Fruit fly (Drosophila melanogaster) whole organism, adult: ENCODE data around the gene CG11842.

Experiments used
- CG12768 ChIP-seq: fragments of 200-800 bp; sonication (Bioruptor generic); optimal IDR thresholded peaks from 2 replicates; lab custom pipeline; 2017; ENCODE audit warnings: missing biosample characterization, missing genetic modification characterization, mild to moderate bottlenecking, moderate library complexity, missing genetic modification reagents
- CG7101 ChIP-seq: fragments of 200-800 bp; sonication (Bioruptor generic); optimal IDR thresholded peaks from 2 replicates; lab custom pipeline; 2018; ENCODE audit warnings: missing biosample characterization, mild to moderate bottlenecking, missing genetic modification characterization, moderate library complexity
- Clk ChIP-seq: fragments of 200-800 bp; sonication (Bioruptor generic); optimal IDR thresholded peaks from 2 replicates; lab custom pipeline; 2017; ENCODE audit warnings: missing biosample characterization, missing genetic modification characterization
- Hr96 ChIP-seq: fragments of 200-800 bp; sonication (Bioruptor generic); optimal IDR thresholded peaks from 2 replicates; lab custom pipeline; 2016; ENCODE audit warnings: missing biosample characterization, missing genetic modification characterization
- bab1 ChIP-seq: fragments of 200-800 bp; sonication (Bioruptor generic); optimal IDR thresholded peaks from 3 replicates; lab custom pipeline; 2019; ENCODE audit warnings: missing biosample characterization, mild to moderate bottlenecking, missing genetic modification characterization, moderate library complexity
- kay ChIP-seq: fragments of 200-800 bp; sonication (Bioruptor generic); peaks from one replicate; lab custom pipeline; 2016; ENCODE audit warnings: missing biosample characterization, missing genetic modification characterization, borderline replicate concordance
- tj ChIP-seq: fragments of 200-800 bp; sonication (Bioruptor generic); optimal IDR thresholded peaks from 3 replicates; lab custom pipeline; 2017; ENCODE audit warnings: missing biosample characterization, mild to moderate bottlenecking, missing genetic modification characterization, moderate library complexity
- toe ChIP-seq: fragments of 200-800 bp; sonication (Bioruptor generic); optimal IDR thresholded peaks from 2 replicates; lab custom pipeline; 2016; ENCODE audit warnings: missing biosample characterization, missing genetic modification characterization

DNA sequence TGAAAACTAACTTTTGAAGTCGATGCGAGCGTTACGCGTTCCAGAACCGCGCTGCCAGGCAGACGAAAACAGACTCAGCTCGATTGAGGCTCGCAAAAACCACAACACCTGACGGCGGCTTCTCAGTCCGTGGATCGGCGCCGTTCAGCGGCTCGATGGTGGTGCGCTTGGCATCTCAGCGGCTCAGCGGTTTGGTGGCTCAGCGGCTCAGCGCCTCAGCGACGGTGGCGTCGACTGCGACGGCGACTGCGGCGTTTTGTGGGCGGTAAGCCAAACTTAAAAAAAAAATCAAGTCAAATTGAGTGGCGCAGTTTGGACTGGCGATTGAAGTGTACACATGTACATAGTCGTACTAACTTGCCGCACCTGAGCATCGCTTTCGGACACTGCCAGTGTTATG, 32.1 kb upstream of the CG11842 start, which contains the start of gene wat:
- TF ChIP-seq Clk (GFP tag; lab: Kevin White, UChicago): no peak
- TF ChIP-seq tj (GFP tag; lab: Kevin White, UChicago): no peak
- no peak for TF ChIP-seq CG7101
- no peak for TF ChIP-seq kay (GFP tag; lab: Kevin White, UChicago)
- TF ChIP-seq Hr96 (GFP tag; lab: Kevin White, UChicago): no peak
- TF ChIP-seq bab1 (GFP tag; lab: Kevin White, UChicago): no peak
- TF ChIP-seq toe: no peak
- TF ChIP-seq CG12768: no peak
